Worm (Caenorhabditis elegans): ENCODE data around the gene panl-3.

panl-3 gene

DNA sequence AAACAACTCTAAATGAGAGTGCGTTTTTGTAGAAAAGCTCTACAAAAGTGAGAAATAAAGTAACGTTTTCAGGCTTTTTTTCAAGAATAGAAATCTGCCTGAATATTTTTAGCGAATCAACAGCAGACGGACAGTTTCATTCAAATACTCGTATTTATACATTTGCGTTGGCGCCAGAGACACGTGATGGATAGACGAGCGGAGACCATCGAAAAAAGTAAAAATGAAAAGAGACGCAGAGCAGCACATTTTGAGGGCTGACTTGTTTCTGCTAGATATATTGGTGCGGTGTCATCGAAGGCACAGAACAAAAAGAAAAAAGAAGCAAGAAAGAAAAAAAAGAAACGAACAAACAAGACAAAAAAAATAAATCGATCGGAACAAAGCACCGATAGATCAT, 7.1 kb downstream of the panl-3 start (continued):
- TF ChIP-seq mdl-1 (tag; optimal IDR thresholded peaks at IDR 0.05) (peak in 1 of 2 experiments; percentile 71), R02D3.7 (tag; optimal IDR thresholded peaks at IDR 0.05) (no peak), lin-15B (tag; optimal IDR thresholded peaks at IDR 0.05) (no peak), vab-7 (GFP tag; IDR thresholded peaks at IDR 0.05) (no peak), lin-29 (GFP tag; IDR thresholded peaks at IDR 0.05) (no peak), F44E2.7 (GFP tag; IDR thresholded peaks at IDR 0.05) (no peak), hif-1 (tag; optimal IDR thresholded peaks at IDR 0.05) (peak in 1 of 2 experiments; percentile 9), ZK546.5 (tag; optimal IDR thresholded peaks at IDR 0.05) (no peak), nhr-111 (GFP tag; optimal IDR thresholded peaks at IDR 0.05) (no peak), pqm-1 (tag; optimal IDR thresholded peaks at IDR 0.05) (no peak), duxl-1 (tag; optimal IDR thresholded peaks at IDR 0.05; ENCODE audit: poor library complexity) (peak; percentile 38), ces-1 (GFP tag; optimal IDR thresholded peaks at IDR 0.05) (no peak), lim-7 (GFP tag; IDR thresholded peaks at IDR 0.05) (no peak), ama-1 (optimal IDR thresholded peaks at IDR 0.05) (peak; percentile 66), zip-2 (tag; optimal IDR thresholded peaks at IDR 0.05) (no peak), F49E8.2 (tag; optimal IDR thresholded peaks at IDR 0.05; ENCODE audit: borderline replicate concordance) (no peak), lin-13 (GFP tag; optimal IDR thresholded peaks at IDR 0.05) (peak; percentile 5), nhr-76 (tag; optimal IDR thresholded peaks at IDR 0.05) (no peak), unc-130 (GFP tag; optimal IDR thresholded peaks at IDR 0.05) (no peak), D1046.2 (GFP tag; IDR thresholded peaks at IDR 0.05) (no peak)

DNA sequence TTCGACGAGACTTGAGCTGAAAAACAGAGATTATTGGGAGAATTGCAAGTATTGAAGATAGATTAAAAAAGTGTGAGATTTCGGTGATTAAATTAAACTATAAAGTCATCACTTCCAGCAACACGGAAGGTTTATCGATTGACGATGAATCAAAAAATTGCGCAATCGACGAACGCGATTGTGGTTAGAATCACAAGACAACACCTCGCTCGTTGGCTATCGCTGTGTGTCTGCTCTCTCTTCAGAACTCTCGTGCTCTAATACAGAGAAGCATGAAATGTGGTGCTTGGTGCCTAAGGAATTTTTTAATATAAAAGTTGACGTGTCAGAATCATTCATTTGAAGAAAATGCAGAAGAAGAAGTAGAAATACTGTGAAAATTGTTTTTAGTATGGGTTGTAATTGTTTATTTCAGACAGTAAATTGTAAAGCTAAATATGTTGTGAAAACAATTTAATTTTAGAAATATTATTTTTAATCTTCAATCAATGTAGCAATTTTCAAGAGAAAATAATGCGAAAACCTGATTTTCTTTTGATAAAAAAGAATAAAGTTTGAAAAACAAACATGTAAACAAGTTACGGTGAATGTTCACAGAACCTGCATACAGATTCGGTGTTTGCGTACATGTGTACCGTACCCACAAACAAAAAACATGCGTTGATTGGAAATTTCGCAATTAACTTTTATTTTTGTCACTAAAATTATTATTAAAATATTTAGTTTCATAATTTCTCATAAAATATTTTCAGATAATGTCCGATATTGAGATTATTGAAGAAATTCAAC, 8.5 kb downstream of the panl-3 start, which contains the start of the genes ZK632.10 and ZK632.11:
Gene ZK632.10, minus strand, starts transcription at position 560 of the 789 bp plus-strand sequence.
Gene ZK632.11, plus strand, starts transcription at position 753 of the 789 bp plus-strand sequence.
- TF ChIP-seq hlh-11 (tag; optimal IDR thresholded peaks at IDR 0.05) (peak; percentile 26), pqm-1 (tag; optimal IDR thresholded peaks at IDR 0.05) (no peak), rbr-2 (tag; optimal IDR thresholded peaks at IDR 0.05) (peak; percentile 6), dpl-1 (GFP tag; optimal IDR thresholded peaks at IDR 0.05) (peak; percentile 40), lin-1 (GFP tag; IDR thresholded peaks at IDR 0.05) (0 out of 2 replicates have a peak, but pooled peaks have one; percentile 7), daf-12 (tag; optimal IDR thresholded peaks at IDR 0.05) (no peak), hlh-30 (tag; optimal IDR thresholded peaks at IDR 0.05; ENCODE audit: insufficient read depth) (peak; percentile 89), ztf-7 (tag; optimal IDR thresholded peaks at IDR 0.05) (peak; percentile 28), lsy-2 (tag; optimal IDR thresholded peaks at IDR 0.05) (peak; percentile 61 to 98), saeg-2 (GFP tag; IDR thresholded peaks at IDR 0.05) (no peak), lin-38 (GFP tag; IDR thresholded peaks at IDR 0.05) (peak; percentile 34), unc-62 (GFP tag; optimal IDR thresholded peaks at IDR 0.05 in 1 of 2) (peak in 1 of 2 experiments; percentile 74), unc-62 (tag; optimal IDR thresholded peaks at IDR 0.05) (no peak), Y48G9A.11 (GFP tag; IDR thresholded peaks at IDR 0.05) (no peak), pha-4 (GFP tag; IDR thresholded peaks at IDR 0.05) (no peak), pha-4 (tag; optimal IDR thresholded peaks at IDR 0.05) (peak; percentile 87), egl-27 (tag; optimal IDR thresholded peaks at IDR 0.05) (no peak), duxl-1 (tag; optimal IDR thresholded peaks at IDR 0.05; ENCODE audit: poor library complexity) (no peak), spr-3 (GFP tag; optimal IDR thresholded peaks at IDR 0.05) (no peak), T20F7.1 (GFP tag; optimal IDR thresholded peaks at IDR 0.05) (peak; percentile 32), mdl-1 (tag; optimal IDR thresholded peaks at IDR 0.05) (peak; percentile 35 to 72), madf-9 (GFP tag; conservative IDR thresholded peaks at IDR 0.05) (no peak), daf-16 (GFP tag; optimal IDR thresholded peaks at IDR 0.05) (peak in 1 of 2 experiments; percentile 27), daf-16 (tag; optimal IDR thresholded peaks at IDR 0.05) (peak; percentile 93), Y75B8A.6 (GFP tag; IDR thresholded peaks at IDR 0.05) (no peak), unc-130 (GFP tag; optimal IDR thresholded peaks at IDR 0.05) (peak; percentile 56), dmd-6 (GFP tag; IDR thresholded peaks at IDR 0.05) (peak; percentile 52), F49E8.2 (tag; optimal IDR thresholded peaks at IDR 0.05; ENCODE audit: borderline replicate concordance) (no peak), lim-7 (GFP tag; IDR thresholded peaks at IDR 0.05) (peak; percentile 16; the same call in 1 of the 2 replicates), mes-2 (tag; optimal IDR thresholded peaks at IDR 0.05; ENCODE audit: poor library complexity, severe bottlenecking) (peak; percentile 80), mxl-3 (GFP tag; optimal IDR thresholded peaks at IDR 0.05) (no peak), dve-1 (tag; optimal IDR thresholded peaks at IDR 0.05; ENCODE audit: insufficient read depth) (peak; percentile 44), mep-1 (tag; optimal IDR thresholded peaks at IDR 0.05) (peak; percentile 53), ctbp-1 (GFP tag; IDR thresholded peaks at IDR 0.05) (0 out of 2 replicates have a peak, but pooled peaks have one; percentile 28)
